Fruit fly (Drosophila melanogaster) whole organism, embryonic: ENCODE data around the gene Chchd3.

Experiments
- Abd-B ChIP-seq: fragments of 200-800 bp; sonication (Bioruptor generic); optimal IDR thresholded peaks from 2 replicates; lab custom pipeline; 2018; ENCODE audit warnings: missing biosample characterization, mild to moderate bottlenecking, missing genetic modification characterization, moderate library complexity
- Awh ChIP-seq: fragments of 200-800 bp; sonication (Bioruptor generic); IDR thresholded peaks from 2 replicates; pipeline ENCODE4, ENCODE4 v1.3.6; 2022; ENCODE audit warnings: missing biosample characterization, missing genetic modification characterization
- Bdp1 ChIP-seq: fragments of 200-800 bp; sonication (Bioruptor generic); optimal IDR thresholded peaks from 3 replicates; lab custom pipeline; 2016; ENCODE audit warnings: missing biosample characterization, missing genetic modification characterization
- CG11456 ChIP-seq: fragments of 200-800 bp; sonication (Bioruptor generic); IDR thresholded peaks from 3 replicates; pipeline ENCODE4 v1.3.6; 2022; ENCODE audit warnings: missing biosample characterization, missing genetic modification characterization
- CG12219 ChIP-seq: fragments of 200-800 bp; sonication (Bioruptor generic); optimal IDR thresholded peaks from 3 replicates; lab custom pipeline; 2018; ENCODE audit warnings: missing biosample characterization, mild to moderate bottlenecking, missing genetic modification characterization
- CG14667 ChIP-seq: fragments of 200-800 bp; sonication (Bioruptor generic); IDR thresholded peaks from 2 replicates; pipeline ENCODE4 v1.3.6; 2022; ENCODE audit warnings: missing biosample characterization, missing genetic modification characterization
- CG15073 ChIP-seq: fragments of 200-800 bp; sonication (Bioruptor generic); optimal IDR thresholded peaks from 2 replicates; lab custom pipeline; 2016; ENCODE audit warnings: missing biosample characterization, missing genetic modification characterization
- CG17359 ChIP-seq: fragments of 200-800 bp; sonication (Bioruptor generic); optimal IDR thresholded peaks from 3 replicates; lab custom pipeline; 2018; ENCODE audit warnings: missing biosample characterization, mild to moderate bottlenecking, missing genetic modification characterization, moderate library complexity
- CG18599 ChIP-seq: fragments of 200-800 bp; sonication (Bioruptor generic); optimal IDR thresholded peaks from 3 replicates; lab custom pipeline; 2017; ENCODE audit warnings: missing biosample characterization, missing genetic modification characterization, mild to moderate bottlenecking, moderate library complexity, missing genetic modification reagents
- CG2199 ChIP-seq: fragments of 200-800 bp; sonication (Bioruptor generic); IDR thresholded peaks from 3 replicates; pipeline ENCODE4 v1.3.6; 2022; ENCODE audit warnings: missing biosample characterization, missing genetic modification characterization
- CG30431 ChIP-seq: fragments of 200-800 bp; sonication (Bioruptor generic); optimal IDR thresholded peaks from 2 replicates; lab custom pipeline; 2017; ENCODE audit warnings: missing biosample characterization, missing genetic modification characterization
- CG33557 ChIP-seq: fragments of 200-800 bp; sonication (Bioruptor generic); optimal IDR thresholded peaks from 2 replicates; lab custom pipeline; 2019; ENCODE audit warnings: missing biosample characterization, mild to moderate bottlenecking, missing genetic modification characterization, moderate library complexity
- CG34376 ChIP-seq: fragments of 200-800 bp; sonication (Bioruptor generic); optimal IDR thresholded peaks from 2 replicates; lab custom pipeline; 2018; ENCODE audit warnings: missing biosample characterization, mild to moderate bottlenecking, missing genetic modification characterization
- CG4854 ChIP-seq: fragments of 200-800 bp; sonication (Bioruptor generic); optimal IDR thresholded peaks from 2 replicates; lab custom pipeline; 2016; ENCODE audit warnings: missing biosample characterization, missing genetic modification characterization, inconsistent platforms
- CG8388 ChIP-seq: fragments of 200-800 bp; sonication (Bioruptor generic); optimal IDR thresholded peaks from 2 replicates; lab custom pipeline; 2019; ENCODE audit warnings: missing biosample characterization, mild to moderate bottlenecking, missing genetic modification characterization, moderate library complexity
- CG8478 ChIP-seq: fragments of >200 bp; optimal IDR thresholded peaks from 2 replicates; lab custom pipeline; 2018
- CG9215 ChIP-seq: fragments of 200-800 bp; sonication (Bioruptor generic); IDR thresholded peaks from 2 replicates; pipeline ENCODE4 v1.3.6; 2022; ENCODE audit warnings: missing biosample characterization, missing genetic modification characterization
- D19B ChIP-seq: fragments of 200-800 bp; sonication (Bioruptor generic); optimal IDR thresholded peaks from 2 replicates; lab custom pipeline; 2017; ENCODE audit warnings: missing biosample characterization, mild to moderate bottlenecking, missing genetic modification characterization
- ERR ChIP-seq: fragments of 200-800 bp; sonication (Bioruptor generic); optimal IDR thresholded peaks from 2 replicates; lab custom pipeline; 2016; ENCODE audit warnings: missing biosample characterization, missing genetic modification characterization
- Fer3 ChIP-seq: fragments of 200-800 bp; sonication (Bioruptor generic); optimal IDR thresholded peaks from 2 replicates; lab custom pipeline; 2018; ENCODE audit warnings: missing biosample characterization, mild to moderate bottlenecking, missing genetic modification characterization, moderate library complexity
- H15 ChIP-seq: fragments of 200-800 bp; sonication (Bioruptor generic); IDR thresholded peaks from 3 replicates; pipeline ENCODE4 v1.3.6; 2022; ENCODE audit warnings: missing biosample characterization, missing genetic modification characterization
- Hmx ChIP-seq: fragments of 200-800 bp; sonication (Bioruptor generic); optimal IDR thresholded peaks from 2 replicates; lab custom pipeline; 2016; ENCODE audit warnings: missing biosample characterization, missing genetic modification characterization
- Lpt ChIP-seq: fragments of >200 bp; optimal IDR thresholded peaks from 2 replicates; lab custom pipeline; 2018; ENCODE audit warnings: missing biosample characterization, missing genetic modification characterization
- Mrtf ChIP-seq: fragments of 200-800 bp; sonication (Bioruptor generic); IDR thresholded peaks from 3 replicates; pipeline ENCODE4 v1.3.6; 2022; ENCODE audit warnings: missing biosample characterization, missing genetic modification characterization
- Sry-δ ChIP-seq: fragments of 200-800 bp; sonication (Bioruptor generic); optimal IDR thresholded peaks from 2 replicates; lab custom pipeline; 2016; ENCODE audit warnings: missing biosample characterization, missing genetic modification characterization
- Vsx1 ChIP-seq: fragments of 200-800 bp; sonication (Bioruptor generic); optimal IDR thresholded peaks from 2 replicates; lab custom pipeline; 2017; ENCODE audit warnings: missing biosample characterization, mild to moderate bottlenecking, missing genetic modification characterization, missing genetic modification reagents
- abd-A ChIP-seq: fragments of 200-800 bp; sonication (Bioruptor generic); optimal IDR thresholded peaks from 3 replicates; lab custom pipeline; 2019; ENCODE audit warnings: missing biosample characterization, mild to moderate bottlenecking, missing genetic modification characterization, moderate library complexity
- amos ChIP-seq: fragments of 200-800 bp; sonication (Bioruptor generic); IDR thresholded peaks from 2 replicates; pipeline ENCODE4 v1.3.6; 2022; ENCODE audit warnings: missing biosample characterization, missing genetic modification characterization; ENCODE audit not compliant: partially characterized antibody
- bab2 ChIP-seq: fragments of 200-800 bp; sonication (Bioruptor generic); optimal IDR thresholded peaks from 2 replicates; lab custom pipeline; 2016; ENCODE audit warnings: missing biosample characterization, missing genetic modification characterization
- bigmax ChIP-seq: fragments of 200-800 bp; sonication (Bioruptor generic); optimal IDR thresholded peaks from 2 replicates; lab custom pipeline; 2018; ENCODE audit warnings: missing biosample characterization, mild to moderate bottlenecking, missing genetic modification characterization
- cato ChIP-seq: fragments of 200-800 bp; sonication (Bioruptor generic); optimal IDR thresholded peaks from 2 replicates; lab custom pipeline; 2016; ENCODE audit warnings: missing biosample characterization, missing genetic modification characterization, borderline replicate concordance
- corto ChIP-seq: fragments of 200-800 bp; sonication (Bioruptor generic); optimal IDR thresholded peaks from 2 replicates; lab custom pipeline; 2016; ENCODE audit warnings: missing biosample characterization, mild to moderate bottlenecking, missing genetic modification characterization, moderate library complexity
- ems ChIP-seq: fragments of 200-800 bp; sonication (Bioruptor generic); optimal IDR thresholded peaks from 3 replicates; lab custom pipeline; 2016; ENCODE audit warnings: missing biosample characterization, missing genetic modification characterization
- en ChIP-seq: fragments of 200-800 bp; sonication (Bioruptor generic); optimal IDR thresholded peaks from 2 replicates; lab custom pipeline; 2016; ENCODE audit warnings: missing biosample characterization, missing genetic modification characterization
- fd96Cb ChIP-seq: fragments of 200-800 bp; sonication (Bioruptor generic); optimal IDR thresholded peaks from 2 replicates; lab custom pipeline; 2018; ENCODE audit warnings: missing biosample characterization, mild to moderate bottlenecking, missing genetic modification characterization, moderate library complexity
- gsb ChIP-seq: fragments of 200-800 bp; sonication (Bioruptor generic); IDR thresholded peaks from 2 replicates; pipeline ENCODE4 v1.3.6; 2022; ENCODE audit warnings: missing biosample characterization, missing genetic modification characterization
- lab ChIP-seq: fragments of 200-800 bp; sonication (Bioruptor generic); optimal IDR thresholded peaks from 3 replicates; lab custom pipeline; 2017; ENCODE audit warnings: missing biosample characterization, missing genetic modification characterization, mild to moderate bottlenecking, moderate library complexity, missing genetic modification reagents
- lbe ChIP-seq: fragments of 200-800 bp; sonication (Bioruptor generic); optimal IDR thresholded peaks from 2 replicates; lab custom pipeline; 2016; ENCODE audit warnings: missing biosample characterization, mild to moderate bottlenecking, missing genetic modification characterization
- maf-S ChIP-seq: fragments of 200-800 bp; sonication (Bioruptor generic); optimal IDR thresholded peaks from 2 replicates; lab custom pipeline; 2016; ENCODE audit warnings: missing biosample characterization, missing genetic modification characterization
- mirr ChIP-seq: fragments of 200-800 bp; sonication (Bioruptor generic); optimal IDR thresholded peaks from 3 replicates; lab custom pipeline; 2018; ENCODE audit warnings: missing biosample characterization, mild to moderate bottlenecking, missing genetic modification characterization
- nom ChIP-seq: fragments of 200-800 bp; sonication (Bioruptor generic); optimal IDR thresholded peaks from 2 replicates; lab custom pipeline; 2017; ENCODE audit warnings: missing biosample characterization, missing genetic modification characterization, mild to moderate bottlenecking, moderate library complexity, missing genetic modification reagents
- pan ChIP-seq, 4 experiments: fragments of >200 bp in 3 of 4; fragments of 200-800 bp in 1 of 4; sonication (Bioruptor generic) in 1 of 4; optimal IDR thresholded peaks in 3 of 4; IDR thresholded peaks in 1 of 4; 2 replicates each; pipeline versions ENCODE4 v1.3.6 to Lab custom; 2017 to 2022; ENCODE audit warnings: missing biosample characterization in 2 of 4, missing genetic modification characterization in 2 of 4, mixed read lengths in 1 of 4
- psq ChIP-seq: fragments of 200-800 bp; sonication (Bioruptor generic); optimal IDR thresholded peaks from 2 replicates; lab custom pipeline; 2017; ENCODE audit warnings: missing biosample characterization, missing genetic modification characterization
- repo ChIP-seq: fragments of 200-800 bp; sonication (Bioruptor generic); optimal IDR thresholded peaks from 2 replicates; lab custom pipeline; 2016; ENCODE audit warnings: missing biosample characterization, missing genetic modification characterization
- row ChIP-seq: fragments of 200-800 bp; sonication (Bioruptor generic); IDR thresholded peaks from 3 replicates; pipeline ENCODE4 v1.3.6; 2022; ENCODE audit warnings: missing biosample characterization, missing genetic modification characterization
- sim ChIP-seq: fragments of 200-800 bp; sonication (Bioruptor generic); IDR thresholded peaks from 2 replicates; pipeline ENCODE4 v1.3.6; 2022; ENCODE audit warnings: missing biosample characterization, missing genetic modification characterization
- trh ChIP-seq: fragments of 200-800 bp; sonication (Bioruptor generic); optimal IDR thresholded peaks from 2 replicates; lab custom pipeline; 2016; ENCODE audit warnings: missing biosample characterization, missing genetic modification characterization
- zen2 ChIP-seq: fragments of 200-800 bp; sonication (Bioruptor generic); IDR thresholded peaks from 3 replicates; pipeline ENCODE4 v1.3.6; 2022; ENCODE audit warnings: missing biosample characterization, missing genetic modification characterization; ENCODE audit not compliant: partially characterized antibody

Chchd3 gene

dm6 chr3R:31060708-31061625 is 7.3 kb upstream of the Chchd3 start, which contains the start of gene dco (continued):
- TF ChIP-seq CG34376 (GFP tag; lab: Kevin White, UChicago) (no peak), bab2 (peak; percentile 92), lbe (GFP tag; lab: Kevin White, UChicago) (peak; percentile 8), fd96Cb (tag; lab: Kevin White, UChicago) (peak; percentile 59), CG8478 (peak; percentile 93), pan (optimal IDR thresholded peaks at IDR 0.05; lab: Kevin White, UChicago) (no peak), pan (GFP tag; optimal IDR thresholded peaks at IDR 0.05 in 1 of 2, IDR thresholded peaks at IDR 0.05 in 1 of 2) (peak in 1 of 2 experiments; percentile 84), bigmax (GFP tag; lab: Kevin White, UChicago) (peak; percentile 42), Sry-δ (GFP tag; lab: Kevin White, UChicago) (peak; percentile 55), maf-S (no peak), Mrtf (GFP tag; lab: Robert Waterston, UW) (peak; percentile 88), CG8388 (GFP tag; lab: Kevin White, UChicago) (no peak), lab (GFP tag; lab: Kevin White, UChicago) (peak; percentile 67), D19B (GFP tag; lab: Kevin White, UChicago) (no peak), CG12219 (GFP tag; lab: Kevin White, UChicago) (no peak), nom (GFP tag; lab: Kevin White, UChicago) (no peak), gsb (peak; percentile 56; the same call in 1 of the 2 replicates), en (GFP tag; lab: Kevin White, UChicago) (no peak), CG18599 (GFP tag; lab: Kevin White, UChicago) (peak; percentile 56), Hmx (no peak), sim (GFP tag; lab: Robert Waterston, UW) (0 out of 2 replicates have a peak, but pooled peaks have one; percentile 20), abd-A (tag; lab: Kevin White, UChicago) (peak; percentile 48), Fer3 (tag; lab: Kevin White, UChicago) (peak; percentile 74), Abd-B (peak; percentile 43), Vsx1 (GFP tag; lab: Kevin White, UChicago) (peak; percentile 18), zen2 (GFP tag; lab: Robert Waterston, UW) (no peak), CG15073 (GFP tag; lab: Kevin White, UChicago) (no peak), CG9215 (GFP tag; lab: Robert Waterston, UW) (peak; percentile 77), ems (GFP tag; lab: Kevin White, UChicago) (peak; percentile 42), trh (GFP tag; lab: Kevin White, UChicago) (peak; percentile 24), H15 (peak; percentile 77; the same call in 2 of the 3 replicates), mirr (GFP tag; lab: Kevin White, UChicago) (no peak), repo (GFP tag; lab: Kevin White, UChicago) (peak; percentile 67), CG33557 (GFP tag; lab: Kevin White, UChicago) (no peak), Awh (GFP tag; lab: Robert Waterston, UW) (peak; percentile 65), CG30431 (GFP tag; lab: Kevin White, UChicago) (peak; percentile 69), ERR (GFP tag; lab: Kevin White, UChicago) (peak; percentile 21), Bdp1 (GFP tag; lab: Kevin White, UChicago) (peak; percentile 46), corto (GFP tag; lab: Kevin White, UChicago) (no peak), CG14667 (GFP tag; lab: Robert Waterston, UW) (peak; percentile 88), CG2199 (GFP tag; lab: Robert Waterston, UW) (peak; percentile 90), Lpt (GFP tag; lab: Kevin White, UChicago) (no peak), amos (GFP tag; lab: Robert Waterston, UW) (peak; percentile 51), cato (GFP tag; lab: Kevin White, UChicago) (no peak), CG17359 (tag; lab: Kevin White, UChicago) (peak; percentile 84), CG11456 (GFP tag; lab: Robert Waterston, UW) (peak; percentile 99), CG4854 (GFP tag; lab: Kevin White, UChicago) (peak; percentile 67), row (peak; percentile 77), psq (GFP tag; lab: Kevin White, UChicago) (no peak)
